Fruit fly (Drosophila melanogaster) whole organism, embryonic: ENCODE measurements around the gene CG15891.

Source experiments
- ATbp ChIP-seq: fragments of 200-800 bp; sonication (Bioruptor generic); optimal IDR thresholded peaks from 2 replicates; lab custom pipeline; 2017; ENCODE audit warnings: missing biosample characterization, mild to moderate bottlenecking, missing genetic modification characterization, missing genetic modification reagents
- Adf1 ChIP-seq: fragments of 200-800 bp; sonication (Bioruptor generic); IDR thresholded peaks from 2 replicates; pipeline ENCODE4 v1.3.6; 2022; ENCODE audit warnings: missing biosample characterization, missing genetic modification characterization
- Asciz ChIP-seq: fragments of 200-800 bp; sonication (Bioruptor generic); optimal IDR thresholded peaks from 2 replicates; lab custom pipeline; 2017; ENCODE audit warnings: missing biosample characterization, mild to moderate bottlenecking, missing genetic modification characterization, missing genetic modification reagents
- BtbVII ChIP-seq: fragments of 200-800 bp; sonication (Bioruptor generic); optimal IDR thresholded peaks from 3 replicates; lab custom pipeline; 2017; ENCODE audit warnings: missing biosample characterization, mild to moderate bottlenecking, missing genetic modification characterization
- CG1024 ChIP-seq: fragments of 200-800 bp; sonication (Bioruptor generic); IDR thresholded peaks from 2 replicates; pipeline ENCODE4 v1.3.6; 2022; ENCODE audit warnings: missing biosample characterization, missing genetic modification characterization
- CG11085 ChIP-seq: fragments of 200-800 bp; sonication (Bioruptor generic); IDR thresholded peaks from 2 replicates; pipeline ENCODE4 v1.3.6; 2022; ENCODE audit warnings: missing biosample characterization, missing genetic modification characterization
- CG11398 ChIP-seq: fragments of 200-800 bp; sonication (Bioruptor generic); optimal IDR thresholded peaks from 2 replicates; lab custom pipeline; 2016; ENCODE audit warnings: missing biosample characterization, missing genetic modification characterization
- CG12104 ChIP-seq: fragments of 200-800 bp; sonication (Bioruptor generic); optimal IDR thresholded peaks from 3 replicates; lab custom pipeline; 2016; ENCODE audit warnings: missing biosample characterization, missing genetic modification characterization
- CG13424 ChIP-seq: fragments of 200-800 bp; sonication (Bioruptor generic); optimal IDR thresholded peaks from 2 replicates; lab custom pipeline; 2019; ENCODE audit warnings: missing biosample characterization, mild to moderate bottlenecking, missing genetic modification characterization, moderate library complexity
- CG13624 ChIP-seq: fragments of 200-800 bp; sonication (Bioruptor generic); optimal IDR thresholded peaks from 2 replicates; lab custom pipeline; 2016; ENCODE audit warnings: missing biosample characterization, missing genetic modification characterization
- CG14965 ChIP-seq: fragments of 200-800 bp; sonication (Bioruptor generic); optimal IDR thresholded peaks from 2 replicates; lab custom pipeline; 2016; ENCODE audit warnings: missing biosample characterization, missing genetic modification characterization, borderline replicate concordance
- CG15601 ChIP-seq: fragments of 200-800 bp; sonication (Bioruptor generic); optimal IDR thresholded peaks from 3 replicates; lab custom pipeline; 2019; ENCODE audit warnings: missing biosample characterization, mild to moderate bottlenecking, missing genetic modification characterization, moderate library complexity
- CG16863 ChIP-seq: fragments of 200-800 bp; sonication (Bioruptor generic); optimal IDR thresholded peaks from 3 replicates; lab custom pipeline; 2016; ENCODE audit warnings: missing biosample characterization, missing genetic modification characterization
- CG17186 ChIP-seq: fragments of 200-800 bp; sonication (Bioruptor generic); optimal IDR thresholded peaks from 3 replicates; lab custom pipeline; 2017; ENCODE audit warnings: missing biosample characterization, missing genetic modification reagents, missing genetic modification characterization
- CG17359 ChIP-seq: fragments of 200-800 bp; sonication (Bioruptor generic); optimal IDR thresholded peaks from 3 replicates; lab custom pipeline; 2018; ENCODE audit warnings: missing biosample characterization, mild to moderate bottlenecking, missing genetic modification characterization, moderate library complexity
- CG18262 ChIP-seq: fragments of 200-800 bp; optimal IDR thresholded peaks from 3 replicates; lab custom pipeline; 2019; ENCODE audit warnings: missing biosample characterization, mild to moderate bottlenecking, missing genetic modification characterization, moderate library complexity
- CG18764 ChIP-seq: fragments of 200-800 bp; sonication (Bioruptor generic); optimal IDR thresholded peaks from 3 replicates; lab custom pipeline; 2016; ENCODE audit warnings: missing biosample characterization, missing genetic modification characterization
- CG2120 ChIP-seq: fragments of 200-800 bp; sonication (Bioruptor generic); optimal IDR thresholded peaks from 3 replicates; lab custom pipeline; 2016; ENCODE audit warnings: missing biosample characterization, missing genetic modification characterization
- CG2202 ChIP-seq: fragments of 200-800 bp; sonication (Bioruptor generic); optimal IDR thresholded peaks from 2 replicates; lab custom pipeline; 2018; ENCODE audit warnings: missing biosample characterization, mild to moderate bottlenecking, missing genetic modification characterization
- CG2678 ChIP-seq: fragments of 200-800 bp; sonication (Bioruptor generic); optimal IDR thresholded peaks from 3 replicates; lab custom pipeline; 2019; ENCODE audit warnings: missing biosample characterization, mild to moderate bottlenecking, missing genetic modification characterization, moderate library complexity
- CG2889 ChIP-seq: fragments of 200-800 bp; sonication (Bioruptor generic); IDR thresholded peaks from 3 replicates; pipeline ENCODE4 v1.3.6; 2022; ENCODE audit warnings: missing biosample characterization, missing genetic modification characterization
- CG3407 ChIP-seq: fragments of 200-800 bp; sonication (Bioruptor generic); optimal IDR thresholded peaks from 2 replicates; lab custom pipeline; 2018; ENCODE audit warnings: missing biosample characterization, mild to moderate bottlenecking, missing genetic modification characterization
- CG34376 ChIP-seq: fragments of 200-800 bp; sonication (Bioruptor generic); optimal IDR thresholded peaks from 2 replicates; lab custom pipeline; 2018; ENCODE audit warnings: missing biosample characterization, mild to moderate bottlenecking, missing genetic modification characterization
- CG6689 ChIP-seq: fragments of 200-800 bp; sonication (Bioruptor generic); IDR thresholded peaks from 2 replicates; pipeline ENCODE4 v1.3.6; 2022; ENCODE audit warnings: missing biosample characterization, missing genetic modification characterization
- CG8089 ChIP-seq: fragments of 200-800 bp; sonication (Bioruptor generic); optimal IDR thresholded peaks from 3 replicates; lab custom pipeline; 2016; ENCODE audit warnings: missing biosample characterization, missing genetic modification characterization
- CG8281 ChIP-seq: fragments of 200-800 bp; sonication (Bioruptor generic); optimal IDR thresholded peaks from 2 replicates; lab custom pipeline; 2018; ENCODE audit warnings: missing biosample characterization, mild to moderate bottlenecking, missing genetic modification characterization, moderate library complexity
- CG8478 ChIP-seq: fragments of >200 bp; optimal IDR thresholded peaks from 2 replicates; lab custom pipeline; 2018
- CG9437 ChIP-seq: fragments of 200-800 bp; sonication (Bioruptor generic); optimal IDR thresholded peaks from 2 replicates; lab custom pipeline; 2018; ENCODE audit warnings: missing biosample characterization, mild to moderate bottlenecking, missing genetic modification characterization
- Gug ChIP-seq: fragments of 200-800 bp; sonication (Bioruptor generic); IDR thresholded peaks from 4 replicates; pipeline ENCODE4 v1.3.6; 2022; ENCODE audit warnings: missing biosample characterization, missing genetic modification characterization
- Hr78 ChIP-seq, 2 experiments: fragments of 200-800 bp in 1 of 2; fragments of >200 bp in 1 of 2; sonication (Bioruptor generic) in 1 of 2; optimal IDR thresholded peaks; 2 replicates each; lab custom pipeline; 2017 to 2019; ENCODE audit warnings: missing biosample characterization in 2 of 2, missing genetic modification characterization in 2 of 2, mild to moderate bottlenecking in 1 of 2, moderate library complexity in 1 of 2
- Hsf ChIP-seq: fragments of 200-800 bp; sonication (Bioruptor generic); optimal IDR thresholded peaks from 3 replicates; lab custom pipeline; 2016; ENCODE audit warnings: missing biosample characterization, missing genetic modification characterization
- Mrtf ChIP-seq: fragments of 200-800 bp; sonication (Bioruptor generic); IDR thresholded peaks from 3 replicates; pipeline ENCODE4 v1.3.6; 2022; ENCODE audit warnings: missing biosample characterization, missing genetic modification characterization
- ash1 ChIP-seq: fragments of 200-800 bp; sonication (Bioruptor generic); optimal IDR thresholded peaks from 2 replicates; lab custom pipeline; 2018; ENCODE audit warnings: missing biosample characterization, mild to moderate bottlenecking, missing genetic modification characterization
- cas ChIP-seq: fragments of 200-800 bp; sonication (Bioruptor generic); IDR thresholded peaks from 2 replicates; pipeline ENCODE4 v1.3.6; 2022; ENCODE audit warnings: missing biosample characterization, missing genetic modification characterization
- ci ChIP-seq: fragments of 200-800 bp; sonication (Bioruptor generic); IDR thresholded peaks from 3 replicates; pipeline ENCODE4 v1.3.6; 2022; ENCODE audit warnings: missing biosample characterization, missing genetic modification characterization
- crc ChIP-seq: fragments of 200-800 bp; sonication (Bioruptor generic); optimal IDR thresholded peaks from 2 replicates; lab custom pipeline; 2016; ENCODE audit warnings: missing biosample characterization, missing genetic modification characterization
- ems ChIP-seq: fragments of 200-800 bp; sonication (Bioruptor generic); optimal IDR thresholded peaks from 3 replicates; lab custom pipeline; 2016; ENCODE audit warnings: missing biosample characterization, missing genetic modification characterization
- ewg ChIP-seq: fragments of 200-800 bp; sonication (Bioruptor generic); optimal IDR thresholded peaks from 3 replicates; lab custom pipeline; 2017; ENCODE audit warnings: mild to moderate bottlenecking, missing biosample characterization, missing genetic modification reagents, missing genetic modification characterization
- jumu ChIP-seq: fragments of 200-800 bp; sonication (Bioruptor generic); optimal IDR thresholded peaks from 3 replicates; lab custom pipeline; 2016; ENCODE audit warnings: missing biosample characterization, missing genetic modification characterization
- lilli ChIP-seq: fragments of 200-800 bp; sonication (Bioruptor generic); optimal IDR thresholded peaks from 3 replicates; lab custom pipeline; 2016; ENCODE audit warnings: missing biosample characterization, missing genetic modification characterization
- mam ChIP-seq: fragments of 200-800 bp; sonication (Bioruptor generic); optimal IDR thresholded peaks from 3 replicates; lab custom pipeline; 2016; ENCODE audit warnings: missing biosample characterization, missing genetic modification characterization
- peb ChIP-seq: fragments of 200-800 bp; sonication (Bioruptor generic); IDR thresholded peaks from 2 replicates; pipeline ENCODE4 v1.3.6; 2022; ENCODE audit warnings: missing biosample characterization, missing genetic modification characterization
- pho ChIP-seq: fragments of 200-800 bp; sonication (Bioruptor generic); optimal IDR thresholded peaks from 2 replicates; lab custom pipeline; 2016; ENCODE audit warnings: missing biosample characterization, missing genetic modification characterization
- pum ChIP-seq: fragments of 200-800 bp; sonication (Bioruptor generic); optimal IDR thresholded peaks from 2 replicates; lab custom pipeline; 2016; ENCODE audit warnings: missing biosample characterization, missing genetic modification characterization
- sens ChIP-seq: fragments of 200-800 bp; sonication (Bioruptor generic); peaks from one replicate; lab custom pipeline; 2016; ENCODE audit warnings: missing biosample characterization, missing genetic modification characterization
- sisA ChIP-seq: fragments of 200-800 bp; sonication (Bioruptor generic); IDR thresholded peaks from 2 replicates; pipeline ENCODE4 v1.3.6; 2022; ENCODE audit warnings: missing biosample characterization, missing genetic modification characterization
- slp2 ChIP-seq: fragments of 200-800 bp; sonication (Bioruptor generic); optimal IDR thresholded peaks from 2 replicates; lab custom pipeline; 2016; ENCODE audit warnings: missing biosample characterization, missing genetic modification characterization
- sug ChIP-seq: fragments of 200-800 bp; optimal IDR thresholded peaks from 2 replicates; lab custom pipeline; 2019; ENCODE audit warnings: missing biosample characterization, mild to moderate bottlenecking, missing genetic modification characterization, moderate library complexity
- tll ChIP-seq, 2 experiments: fragments of 200-800 bp in 1 of 2; fragments of >200 bp in 1 of 2; sonication (Bioruptor generic) in 1 of 2; optimal IDR thresholded peaks; 2 replicates each; lab custom pipeline; 2017 to 2019; ENCODE audit warnings: missing biosample characterization in 2 of 2, missing genetic modification characterization in 2 of 2, mild to moderate bottlenecking in 1 of 2, moderate library complexity in 1 of 2
- unpg ChIP-seq: fragments of 200-800 bp; sonication (Bioruptor generic); optimal IDR thresholded peaks from 3 replicates; lab custom pipeline; 2018; ENCODE audit warnings: missing biosample characterization, mild to moderate bottlenecking, missing genetic modification characterization, moderate library complexity
- zfh1 ChIP-seq: fragments of 200-800 bp; sonication (Bioruptor generic); IDR thresholded peaks from 3 replicates; pipeline ENCODE4 v1.3.6; 2022; ENCODE audit warnings: missing biosample characterization, missing genetic modification characterization

The CG15891 gene

dm6 chrX:6278879-6279628 is 16.1 kb downstream of the CG15891 start (continued):
- TF ChIP-seq jumu = no peak
- no peak for TF ChIP-seq ewg (GFP tag; lab: Kevin White, UChicago)
- TF ChIP-seq Adf1 (GFP tag; lab: Robert Waterston, UW) = no peak
- peak; percentile 44 for TF ChIP-seq CG17359 (tag; lab: Kevin White, UChicago)
- peak; percentile 82 for TF ChIP-seq CG8478 (lab: Kevin White, UChicago)
- no peak for TF ChIP-seq CG8281 (tag; lab: Kevin White, UChicago)
- no peak for TF ChIP-seq Asciz (GFP tag; lab: Kevin White, UChicago)
- TF ChIP-seq slp2 (GFP tag; lab: Kevin White, UChicago) = no peak
- TF ChIP-seq CG11398 (GFP tag; lab: Kevin White, UChicago) = peak; percentile 46
- TF ChIP-seq CG13424 (tag; lab: Kevin White, UChicago) = no peak
- no peak for TF ChIP-seq CG18262 (tag; lab: Kevin White, UChicago)
- no peak for TF ChIP-seq unpg
- TF ChIP-seq ash1 = no peak
- no peak for TF ChIP-seq mam (GFP tag; lab: Kevin White, UChicago)
- TF ChIP-seq sug (tag; lab: Kevin White, UChicago) = no peak
- no peak for TF ChIP-seq CG2202 (tag; lab: Kevin White, UChicago)
- no peak for TF ChIP-seq crc (GFP tag; lab: Kevin White, UChicago)
- no peak for TF ChIP-seq CG18764 (GFP tag; lab: Kevin White, UChicago)
- TF ChIP-seq ATbp (GFP tag; lab: Kevin White, UChicago) = no peak
- TF ChIP-seq CG13624 (GFP tag; lab: Kevin White, UChicago) = peak; percentile 94
- TF ChIP-seq CG14965 = no peak
- no peak for TF ChIP-seq CG12104 (GFP tag; lab: Kevin White, UChicago)
- peak; percentile 58 for TF ChIP-seq BtbVII
- TF ChIP-seq peb = no peak
- no peak for TF ChIP-seq Mrtf (GFP tag; lab: Robert Waterston, UW)
- TF ChIP-seq CG8089 = no peak
- no peak for TF ChIP-seq CG2120
- peak; percentile 23 for TF ChIP-seq CG15601 (tag; lab: Kevin White, UChicago)
- TF ChIP-seq zfh1 (GFP tag; lab: Robert Waterston, UW) = no peak
- TF ChIP-seq CG11085 (GFP tag; lab: Robert Waterston, UW) = no peak
- peak; percentile 87 for TF ChIP-seq sens (GFP tag; lab: Kevin White, UChicago)
- TF ChIP-seq Gug = no peak
- TF ChIP-seq tll (GFP tag; optimal IDR thresholded peaks at IDR 0.05; lab: Kevin White, UChicago) = peak in 1 of 2 experiments; percentile 9
- no peak for TF ChIP-seq Hsf (GFP tag; lab: Kevin White, UChicago)
- TF ChIP-seq CG1024 (GFP tag; lab: Robert Waterston, UW) = peak; percentile 24; the same call in 1 of the 2 replicates
- no peak for TF ChIP-seq CG2889 (GFP tag; lab: Robert Waterston, UW)
- TF ChIP-seq lilli (GFP tag; lab: Kevin White, UChicago) = peak; percentile 29
- TF ChIP-seq CG34376 (GFP tag; lab: Kevin White, UChicago) = peak; percentile 55
- TF ChIP-seq CG16863 (GFP tag; lab: Kevin White, UChicago) = no peak
- no peak for TF ChIP-seq CG2678 (tag; lab: Kevin White, UChicago)
- TF ChIP-seq ems (GFP tag; lab: Kevin White, UChicago) = no peak
- TF ChIP-seq sisA (GFP tag; lab: Robert Waterston, UW) = no peak
- TF ChIP-seq Hr78 (GFP tag; optimal IDR thresholded peaks at IDR 0.05; lab: Kevin White, UChicago) = no peak
- no peak for TF ChIP-seq CG3407
- TF ChIP-seq CG17186 (GFP tag; lab: Kevin White, UChicago) = no peak
- TF ChIP-seq ci (GFP tag; lab: Robert Waterston, UW) = no peak
- no peak for TF ChIP-seq pum (GFP tag; lab: Kevin White, UChicago)
- TF ChIP-seq pho (GFP tag; lab: Kevin White, UChicago) = peak; percentile 30
- TF ChIP-seq CG6689 (GFP tag; lab: Robert Waterston, UW) = no peak
- peak; percentile 18 for TF ChIP-seq CG9437
- no peak for TF ChIP-seq cas (GFP tag; lab: Robert Waterston, UW)
